Worm (Caenorhabditis elegans) whole organism, L4 larva: Measurements from ENCODE around the gene C29G2.6.

Experiments
- F10B5.3 ChIP-seq: sonication (generic microtip); optimal IDR thresholded peaks from 2 replicates; lab custom pipeline; 2016; ENCODE audit warnings: mild to moderate bottlenecking, missing genetic modification characterization, missing compliant biosample characterization
- F26F4.8 ChIP-seq: fragments of 200-800 bp; sonication (Bioruptor generic); conservative IDR thresholded peaks from 2 replicates; pipeline ENCODE4 v1.3.6; 2022; ENCODE audit warnings: missing genetic modification characterization, missing compliant biosample characterization
- F44E2.7 ChIP-seq: fragments of 200-800 bp; sonication (Bioruptor generic); IDR thresholded peaks from 2 replicates; pipeline ENCODE4 v2.1.2; 2022; ENCODE audit warnings: missing genetic modification characterization, missing compliant biosample characterization
- T20F7.1 ChIP-seq: fragments of 200-800 bp; sonication (Bioruptor generic); optimal IDR thresholded peaks from 2 replicates; lab custom pipeline; 2018; ENCODE audit warnings: mild to moderate bottlenecking, missing genetic modification characterization, missing compliant biosample characterization
- Y105C5A.15 ChIP-seq: fragments of 200-800 bp; sonication (Bioruptor generic); IDR thresholded peaks from 2 replicates; pipeline ENCODE4 v1.3.6; 2022; ENCODE audit warnings: missing genetic modification characterization, missing compliant biosample characterization
- Y5F2A.4 ChIP-seq: fragments of 200-800 bp; sonication (Bioruptor generic); optimal IDR thresholded peaks from 2 replicates; lab custom pipeline; 2018; ENCODE audit warnings: mild to moderate bottlenecking, missing genetic modification characterization, missing compliant biosample characterization
- Y75B8A.6 ChIP-seq: fragments of 200-800 bp; sonication (Bioruptor generic); IDR thresholded peaks from 2 replicates; pipeline ENCODE4 v1.3.6; 2022; ENCODE audit warnings: missing genetic modification reagents, missing genetic modification characterization, missing compliant biosample characterization
- ZK546.5 ChIP-seq, 2 experiments: sonication (generic microtip); optimal IDR thresholded peaks; 2 replicates each; lab custom pipeline; 2017; ENCODE audit warnings: missing biosample characterization in 2 of 2, missing genetic modification characterization in 2 of 2
- aly-2 ChIP-seq: sonication (generic microtip); optimal IDR thresholded peaks from 2 replicates; lab custom pipeline; 2018; ENCODE audit warnings: missing biosample characterization, missing genetic modification characterization
- ama-1 ChIP-seq: fragments of 150-350 bp; optimal IDR thresholded peaks from 2 replicates; lab custom pipeline; 2014; ENCODE audit warnings: inconsistent platforms, mixed read lengths
- arid-1 ChIP-seq: fragments of 200-800 bp; sonication (Bioruptor generic); conservative IDR thresholded peaks from 2 replicates; pipeline ENCODE4 v1.3.6; 2022; ENCODE audit warnings: missing genetic modification reagents, missing genetic modification characterization, missing compliant biosample characterization
- attf-4 ChIP-seq: sonication (generic microtip); optimal IDR thresholded peaks from 3 replicates; lab custom pipeline; 2017; ENCODE audit warnings: missing biosample characterization, missing genetic modification characterization
- ceh-20 ChIP-seq: fragments of 200-800 bp; sonication (Bioruptor generic); IDR thresholded peaks from 2 replicates; pipeline ENCODE4 v1.3.6; 2022; ENCODE audit warnings: missing genetic modification reagents, missing genetic modification characterization, missing compliant biosample characterization
- ceh-28 ChIP-seq: fragments of 150-350 bp; optimal IDR thresholded peaks from 2 replicates; lab custom pipeline; 2014; ENCODE audit warnings: missing biosample characterization, missing genetic modification reagents, missing genetic modification characterization
- ceh-32 ChIP-seq: sonication (generic microtip); optimal IDR thresholded peaks from 2 replicates; lab custom pipeline; 2016; ENCODE audit warnings: mild to moderate bottlenecking, missing genetic modification characterization, missing compliant biosample characterization; ENCODE audit not compliant: poor library complexity
- ceh-44 ChIP-seq: fragments of 200-800 bp; sonication (Bioruptor generic); IDR thresholded peaks from 2 replicates; pipeline ENCODE4 v1.3.6; 2022; ENCODE audit warnings: missing genetic modification reagents, missing genetic modification characterization, missing compliant biosample characterization
- ceh-62 ChIP-seq: sonication (generic microtip); optimal IDR thresholded peaks from 2 replicates; lab custom pipeline; 2017; ENCODE audit warnings: missing biosample characterization, missing genetic modification characterization
- daf-19 ChIP-seq: fragments of 200-800 bp; sonication (Bioruptor generic); conservative IDR thresholded peaks from 2 replicates; pipeline ENCODE4 v1.3.6; 2022; ENCODE audit warnings: missing genetic modification characterization, missing compliant biosample characterization
- dmd-6 ChIP-seq: fragments of 200-800 bp; sonication (Bioruptor generic); IDR thresholded peaks from 2 replicates; pipeline ENCODE4 v1.3.6; 2022; ENCODE audit warnings: missing genetic modification reagents, missing genetic modification characterization, missing compliant biosample characterization
- dmd-9 ChIP-seq: fragments of 200-800 bp; sonication (Bioruptor generic); IDR thresholded peaks from 2 replicates; pipeline ENCODE4 v1.3.6; 2022; ENCODE audit warnings: missing genetic modification reagents, missing genetic modification characterization, missing compliant biosample characterization
- dve-1 ChIP-seq: sonication (generic microtip); optimal IDR thresholded peaks from 2 replicates; lab custom pipeline; 2017; ENCODE audit warnings: antibody characterized with exemption, mild to moderate bottlenecking, missing genetic modification characterization, missing compliant biosample characterization; ENCODE audit not compliant: insufficient read depth
- egl-43 ChIP-seq: fragments of 200-800 bp; sonication (Bioruptor generic); IDR thresholded peaks from 2 replicates; pipeline ENCODE4 v1.3.6; 2022; ENCODE audit warnings: missing genetic modification reagents, missing genetic modification characterization, missing compliant biosample characterization
- fkh-10 ChIP-seq: fragments of 150-350 bp; optimal IDR thresholded peaks from 2 replicates; lab custom pipeline; 2014; ENCODE audit warnings: missing biosample characterization, missing genetic modification reagents, missing genetic modification characterization
- hlh-11 ChIP-seq: fragments of 200-800 bp; sonication (Bioruptor generic); optimal IDR thresholded peaks from 2 replicates; lab custom pipeline; 2018; ENCODE audit warnings: mild to moderate bottlenecking, missing genetic modification characterization, missing compliant biosample characterization
- jun-1 ChIP-seq: fragments of 150-350 bp; optimal IDR thresholded peaks from 2 replicates; lab custom pipeline; 2014; ENCODE audit warnings: missing biosample characterization, missing genetic modification reagents, missing genetic modification characterization
- lin-1 ChIP-seq: fragments of 200-800 bp; sonication (Bioruptor generic); IDR thresholded peaks from 2 replicates; pipeline ENCODE4 v1.3.6; 2022; ENCODE audit warnings: missing genetic modification reagents, missing genetic modification characterization, missing compliant biosample characterization
- lin-13 ChIP-seq: fragments of 150-350 bp; optimal IDR thresholded peaks from 2 replicates; lab custom pipeline; 2014; ENCODE audit warnings: missing biosample characterization, missing genetic modification reagents, missing genetic modification characterization
- lin-15B ChIP-seq: fragments of 150-350 bp; sonication (generic microtip); optimal IDR thresholded peaks from 3 replicates; lab custom pipeline; 2014; ENCODE audit warnings: missing biosample characterization, missing genetic modification characterization
- lsy-2 ChIP-seq, 2 experiments: fragments of 150-350 bp in 1 of 2; sonication (generic microtip) in 1 of 2; optimal IDR thresholded peaks; 2 replicates each; lab custom pipeline; 2014 to 2017; ENCODE audit warnings: missing biosample characterization in 2 of 2, missing genetic modification characterization in 2 of 2
- madf-5 ChIP-seq, 2 experiments: fragments of 200-800 bp; sonication (Bioruptor generic); IDR thresholded peaks; 2 replicates each; pipeline ENCODE4 v1.3.6; 2022; ENCODE audit warnings: missing compliant biosample characterization in 2 of 2, missing genetic modification characterization in 2 of 2
- madf-9 ChIP-seq: fragments of 200-800 bp; sonication (Bioruptor generic); conservative IDR thresholded peaks from 2 replicates; pipeline ENCODE4 v1.3.6; 2022; ENCODE audit warnings: missing genetic modification reagents, missing genetic modification characterization, missing compliant biosample characterization
- mxl-2 ChIP-seq: fragments of 200-800 bp; sonication (Bioruptor generic); conservative IDR thresholded peaks from 2 replicates; pipeline ENCODE4 v1.3.6; 2022; ENCODE audit warnings: missing genetic modification reagents, missing genetic modification characterization, missing compliant biosample characterization
- mxl-3 ChIP-seq: fragments of 200-800 bp; sonication (Bioruptor generic); optimal IDR thresholded peaks from 2 replicates; lab custom pipeline; 2018; ENCODE audit warnings: mild to moderate bottlenecking, missing genetic modification characterization, missing compliant biosample characterization
- nhr-10 ChIP-seq: fragments of 150-350 bp; optimal IDR thresholded peaks from 2 replicates; lab custom pipeline; 2014; ENCODE audit warnings: missing biosample characterization, missing genetic modification characterization
- nhr-11 ChIP-seq: fragments of 150-350 bp; optimal IDR thresholded peaks from 2 replicates; lab custom pipeline; 2014; ENCODE audit warnings: missing biosample characterization, missing genetic modification characterization
- nhr-111 ChIP-seq: fragments of 200-800 bp; sonication (Bioruptor generic); optimal IDR thresholded peaks from 2 replicates; lab custom pipeline; 2018; ENCODE audit warnings: mild to moderate bottlenecking, missing genetic modification characterization, missing compliant biosample characterization
- nhr-28 ChIP-seq: fragments of 150-350 bp; optimal IDR thresholded peaks from 2 replicates; lab custom pipeline; 2014; ENCODE audit warnings: missing biosample characterization, missing genetic modification characterization
- nhr-41 ChIP-seq: fragments of 200-800 bp; sonication (Bioruptor generic); IDR thresholded peaks from 2 replicates; pipeline ENCODE4 v1.3.6; 2022; ENCODE audit warnings: missing genetic modification reagents, missing genetic modification characterization, missing compliant biosample characterization
- nhr-48 ChIP-seq: sonication (generic microtip); optimal IDR thresholded peaks from 2 replicates; lab custom pipeline; 2016; ENCODE audit warnings: mild to moderate bottlenecking, missing genetic modification characterization, missing compliant biosample characterization
- php-3 ChIP-seq: fragments of 200-800 bp; sonication (Bioruptor generic); IDR thresholded peaks from 2 replicates; pipeline ENCODE4 v1.3.6; 2022; ENCODE audit warnings: missing genetic modification reagents, missing genetic modification characterization, missing compliant biosample characterization
- pqm-1 ChIP-seq: sonication (generic microtip); optimal IDR thresholded peaks from 2 replicates; lab custom pipeline; 2017; ENCODE audit warnings: missing biosample characterization, missing genetic modification characterization
- sdz-12 ChIP-seq: fragments of 200-800 bp; sonication (Bioruptor generic); optimal IDR thresholded peaks from 2 replicates; lab custom pipeline; 2018; ENCODE audit warnings: mild to moderate bottlenecking, missing genetic modification characterization, missing compliant biosample characterization
- skn-1 ChIP-seq: fragments of 150-350 bp; optimal IDR thresholded peaks from 2 replicates; lab custom pipeline; 2014; ENCODE audit warnings: missing biosample characterization, missing genetic modification characterization
- tag-97 ChIP-seq: fragments of 200-800 bp; sonication (Bioruptor generic); IDR thresholded peaks from 2 replicates; pipeline ENCODE4 v1.3.6; 2022; ENCODE audit warnings: missing genetic modification characterization, missing compliant biosample characterization
- vab-7 ChIP-seq: fragments of 200-800 bp; sonication (Bioruptor generic); IDR thresholded peaks from 2 replicates; pipeline ENCODE4 v1.3.6; 2022; ENCODE audit warnings: missing genetic modification reagents, missing genetic modification characterization, missing compliant biosample characterization
- ztf-11 ChIP-seq: fragments of 150-350 bp; optimal IDR thresholded peaks from 2 replicates; lab custom pipeline; 2014; ENCODE audit warnings: missing biosample characterization, missing genetic modification characterization

The C29G2.6 gene

DNA sequence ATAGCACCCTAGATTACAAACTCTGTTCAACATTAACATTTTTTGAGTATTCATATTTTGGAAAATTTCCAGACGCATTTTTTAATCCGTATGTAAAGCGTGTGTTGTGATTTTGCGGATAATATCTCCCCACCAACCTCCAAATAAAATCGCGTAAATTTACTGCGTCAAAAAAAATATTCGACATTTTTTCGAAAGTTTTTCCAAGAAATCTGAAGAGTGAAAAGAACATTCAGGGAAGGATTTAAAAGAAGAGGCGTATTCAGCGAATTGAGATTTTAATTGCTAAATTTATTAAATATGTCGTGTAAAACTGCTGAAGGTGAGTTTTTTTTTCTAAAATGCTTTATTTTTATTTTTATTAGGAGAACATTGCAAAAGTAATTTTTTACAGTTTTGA, 11.8 kb downstream of the C29G2.6 start, which contains the start of gene nhr-290:
Gene nhr-290 (plus strand): TSS at position 301 of the 400 bp plus-strand sequence.
- TF ChIP-seq mxl-3 (GFP tag; lab: Kevin White, UChicago) (no peak), Y105C5A.15 (GFP tag; lab: Robert Waterston, UW) (no peak), ama-1 (no peak), mxl-2 (GFP tag; lab: Robert Waterston, UW) (no peak), ceh-28 (no peak), attf-4 (tag; lab: Kevin White, UChicago) (no peak), aly-2 (tag; lab: Kevin White, UChicago) (no peak), tag-97 (GFP tag; lab: Robert Waterston, UW) (no peak), nhr-10 (tag; lab: Kevin White, UChicago) (no peak), dmd-9 (GFP tag; lab: Robert Waterston, UW) (no peak), madf-5 (GFP tag; IDR thresholded peaks at IDR 0.05; lab: Robert Waterston, UW) (no peak), arid-1 (GFP tag; lab: Robert Waterston, UW) (no peak)
- TF ChIP-seq, all 104 proteins: peak for 0

ce11 chrV:2573108-2573507, 12.6 kb downstream of the C29G2.6 start, which contains the start of gene srj-20:
TSS of gene srj-20 (minus strand) at chrV:2573208.
- no peak for TF ChIP-seq lin-15B (tag; lab: Kevin White, UChicago)
- TF ChIP-seq lin-13 (GFP tag; lab: Kevin White, UChicago), result no peak
- no peak for TF ChIP-seq ceh-28
- no peak for TF ChIP-seq attf-4 (tag; lab: Kevin White, UChicago)
- TF ChIP-seq egl-43 (GFP tag; lab: Robert Waterston, UW), result no peak
- no peak for TF ChIP-seq ceh-62 (tag; lab: Kevin White, UChicago)
- TF ChIP-seq ZK546.5 (tag; optimal IDR thresholded peaks at IDR 0.05; lab: Kevin White, UChicago), result no peak
- no peak for TF ChIP-seq ceh-44 (GFP tag; lab: Robert Waterston, UW)
- TF ChIP-seq madf-5 (GFP tag; IDR thresholded peaks at IDR 0.05; lab: Robert Waterston, UW), result no peak
- TF ChIP-seq pqm-1 (tag; lab: Kevin White, UChicago), result no peak
- no peak for TF ChIP-seq fkh-10 (GFP tag; lab: Kevin White, UChicago)
- no peak for TF ChIP-seq lin-1 (GFP tag; lab: Robert Waterston, UW)
- no peak for TF ChIP-seq ceh-32
- no peak for TF ChIP-seq nhr-111 (GFP tag; lab: Kevin White, UChicago)
- no peak for TF ChIP-seq hlh-11
- TF ChIP-seq F10B5.3, result no peak
- TF ChIP-seq T20F7.1, result no peak

DNA sequence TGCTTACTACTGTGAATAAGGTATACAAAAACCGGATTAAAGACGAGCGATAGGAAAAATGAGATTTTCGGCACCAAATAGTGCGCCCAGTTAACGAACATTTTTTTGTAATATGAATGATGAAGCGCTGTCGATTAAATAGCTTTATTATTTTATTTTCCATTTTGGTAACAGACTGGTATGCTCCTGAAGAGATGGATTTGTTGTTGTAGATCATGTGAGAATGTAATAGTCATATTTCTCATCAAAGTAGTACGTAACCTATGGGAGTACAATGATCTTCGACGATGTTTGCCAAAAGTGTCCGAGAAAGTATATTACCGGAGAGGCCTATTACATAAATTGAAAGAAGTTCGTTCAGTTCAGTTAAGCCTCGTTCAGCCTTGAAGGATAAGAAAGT, 15.1 kb downstream of the C29G2.6 start, which contains the start of gene srj-19:
Gene srj-19 (minus strand): TSS at position 101 of the 400 bp plus-strand sequence.
- TF ChIP-seq Y105C5A.15 (GFP tag; lab: Robert Waterston, UW), result no peak
- no peak for TF ChIP-seq ztf-11 (tag; lab: Kevin White, UChicago)
- no peak for TF ChIP-seq F26F4.8
- no peak for TF ChIP-seq nhr-28 (tag; lab: Kevin White, UChicago)

DNA sequence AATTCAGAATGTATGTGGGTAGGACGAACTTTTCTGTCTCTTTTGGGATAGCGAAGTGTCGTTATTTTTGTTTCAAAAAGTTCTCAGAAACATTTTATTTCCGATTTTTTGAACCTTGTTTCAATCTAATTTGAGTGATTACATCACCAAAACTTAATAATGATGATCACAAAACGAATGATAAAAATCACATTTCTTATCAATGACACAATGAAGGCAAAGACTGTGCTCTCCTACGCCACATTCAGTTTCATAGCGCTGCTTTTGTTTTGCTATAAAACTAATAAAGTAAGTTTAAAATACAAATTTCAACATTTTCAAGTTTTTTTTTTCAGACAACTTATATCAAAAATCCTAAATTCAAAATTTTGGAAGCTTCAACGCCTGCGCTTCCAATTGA, 20.2 kb downstream of the C29G2.6 start, which contains the start of gene Y45G12C.1:
Gene Y45G12C.1 (plus strand): TSS at position 159 of the 400 bp plus-strand sequence.
- TF ChIP-seq nhr-11, result no peak
- TF ChIP-seq nhr-28 (tag; lab: Kevin White, UChicago), result peak; percentile 37
- TF ChIP-seq ceh-20 (GFP tag; lab: Robert Waterston, UW), result no peak
- no peak for TF ChIP-seq skn-1 (tag; lab: Kevin White, UChicago)
- no peak for TF ChIP-seq F44E2.7 (GFP tag; lab: Robert Waterston, UW)
- TF ChIP-seq nhr-41 (GFP tag; lab: Robert Waterston, UW), result no peak
- no peak for TF ChIP-seq aly-2 (tag; lab: Kevin White, UChicago)
- no peak for TF ChIP-seq nhr-48 (tag; lab: Kevin White, UChicago)
- TF ChIP-seq madf-9 (GFP tag; lab: Robert Waterston, UW), result no peak
- TF ChIP-seq ceh-28, result no peak
- no peak for TF ChIP-seq sdz-12
- TF ChIP-seq Y75B8A.6 (GFP tag; lab: Robert Waterston, UW), result no peak
- peak; percentile 57; the same call in 1 of the 2 replicates for TF ChIP-seq dmd-6 (GFP tag; lab: Robert Waterston, UW)
- no peak for TF ChIP-seq lin-15B (tag; lab: Kevin White, UChicago)
- no peak for TF ChIP-seq madf-5 (GFP tag; IDR thresholded peaks at IDR 0.05; lab: Robert Waterston, UW)
- no peak for TF ChIP-seq Y5F2A.4 (GFP tag; lab: Kevin White, UChicago)
- no peak for TF ChIP-seq F26F4.8
- no peak for TF ChIP-seq lsy-2 (tag; optimal IDR thresholded peaks at IDR 0.05; lab: Kevin White, UChicago)
- TF ChIP-seq mxl-3 (GFP tag; lab: Kevin White, UChicago), result no peak
- no peak for TF ChIP-seq vab-7
- peak; percentile 55 for TF ChIP-seq pqm-1 (tag; lab: Kevin White, UChicago)
- TF ChIP-seq jun-1 (tag; lab: Kevin White, UChicago), result no peak
- peak; percentile 14 for TF ChIP-seq dve-1 (tag; lab: Kevin White, UChicago)
- TF ChIP-seq daf-19 (GFP tag; lab: Robert Waterston, UW), result no peak
- no peak for TF ChIP-seq php-3 (GFP tag; lab: Robert Waterston, UW)
- TF ChIP-seq arid-1 (GFP tag; lab: Robert Waterston, UW), result no peak
